Fruit fly (Drosophila melanogaster) whole organism, embryonic: ENCODE data around the gene Eip63E.

ENCODE experiments used
- CG2116 ChIP-seq: fragments of 200-800 bp; sonication (Bioruptor generic); optimal IDR thresholded peaks from 3 replicates; lab custom pipeline; 2018; ENCODE audit warnings: missing biosample characterization, mild to moderate bottlenecking, missing genetic modification characterization
- Lpt ChIP-seq: fragments of >200 bp; optimal IDR thresholded peaks from 2 replicates; lab custom pipeline; 2018; ENCODE audit warnings: missing biosample characterization, missing genetic modification characterization
- NC2α ChIP-seq: fragments of 200-800 bp; sonication (Bioruptor generic); optimal IDR thresholded peaks from 2 replicates; lab custom pipeline; 2016; ENCODE audit warnings: missing biosample characterization, missing genetic modification characterization

DNA sequence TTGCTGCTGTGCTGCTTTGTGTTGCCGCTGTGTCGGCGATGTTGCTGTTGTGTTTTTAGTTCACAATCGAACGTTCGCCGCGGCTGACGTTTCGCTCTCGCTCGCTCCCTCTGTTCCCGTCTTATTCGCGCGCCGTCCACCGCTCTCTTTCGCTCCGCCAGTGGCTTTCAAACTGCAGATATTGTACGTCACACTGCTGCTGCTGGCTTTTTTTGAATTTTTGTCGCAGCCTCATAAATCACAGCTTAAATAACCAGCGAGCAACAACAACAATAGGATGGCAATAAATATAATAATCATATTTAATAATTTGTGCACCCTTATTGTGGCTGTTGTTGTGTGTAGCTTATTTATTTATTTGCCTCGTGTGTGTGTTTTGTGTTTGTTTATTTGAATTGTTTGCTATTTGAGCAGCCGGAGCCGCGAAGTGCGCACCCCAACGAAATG is 28.0 kb downstream of the Eip63E start:
- TF ChIP-seq Lpt (GFP tag; lab: Kevin White, UChicago) (no peak), CG2116 (GFP tag; lab: Kevin White, UChicago) (no peak), NC2α (GFP tag; lab: Kevin White, UChicago) (no peak)
